Fruit fly (Drosophila melanogaster) whole organism, prepupa: Measurements from ENCODE around the gene lap.
A peak's percentile ranks its signal among the peaks of the same experiment; 100 is the strongest.

ENCODE experiments used
- CG10669 ChIP-seq: fragments of 200-800 bp; sonication (Bioruptor generic); optimal IDR thresholded peaks from 3 replicates; lab custom pipeline; 2018; ENCODE audit warnings: missing biosample characterization, mild to moderate bottlenecking, missing genetic modification characterization, moderate library complexity
- CG11294 ChIP-seq: fragments of 200-800 bp; sonication (Bioruptor generic); IDR thresholded peaks from 2 replicates; pipeline ENCODE4 v1.3.6; 2022; ENCODE audit warnings: missing biosample characterization, missing genetic modification characterization
- CG11762 ChIP-seq: fragments of 200-800 bp; sonication (Bioruptor generic); optimal IDR thresholded peaks from 3 replicates; lab custom pipeline; 2016; ENCODE audit warnings: missing biosample characterization, missing genetic modification characterization; ENCODE audit not compliant: insufficient read depth
- CG11902 ChIP-seq: fragments of 200-800 bp; sonication (Bioruptor generic); optimal IDR thresholded peaks from 3 replicates; lab custom pipeline; 2016; ENCODE audit warnings: missing biosample characterization, missing genetic modification characterization
- CG15336 ChIP-seq: fragments of 200-800 bp; sonication (Bioruptor generic); IDR thresholded peaks from 2 replicates; pipeline ENCODE4 v1.3.6; 2022; ENCODE audit warnings: missing biosample characterization, missing genetic modification characterization
- CG1621 ChIP-seq: fragments of 200-800 bp; sonication (Bioruptor generic); optimal IDR thresholded peaks from 3 replicates; lab custom pipeline; 2018; ENCODE audit warnings: missing biosample characterization, mild to moderate bottlenecking, missing genetic modification characterization
- CG3032 ChIP-seq: fragments of 200-800 bp; optimal IDR thresholded peaks from 2 replicates; lab custom pipeline; 2019; ENCODE audit warnings: missing biosample characterization, mild to moderate bottlenecking, missing genetic modification characterization, moderate library complexity
- CG31627 ChIP-seq: fragments of 200-800 bp; sonication (Bioruptor generic); optimal IDR thresholded peaks from 3 replicates; lab custom pipeline; 2016; ENCODE audit warnings: missing biosample characterization, missing genetic modification characterization
- CG3919 ChIP-seq: fragments of 200-800 bp; sonication (Bioruptor generic); optimal IDR thresholded peaks from 3 replicates; lab custom pipeline; 2016; ENCODE audit warnings: missing biosample characterization, missing genetic modification characterization
- CG6163 ChIP-seq: fragments of 200-800 bp; sonication (Bioruptor generic); IDR thresholded peaks from 3 replicates; pipeline ENCODE4 v1.3.6; 2022; ENCODE audit warnings: missing biosample characterization, missing genetic modification characterization
- CG6792 ChIP-seq: fragments of 200-800 bp; sonication (Bioruptor generic); optimal IDR thresholded peaks from 3 replicates; lab custom pipeline; 2016; ENCODE audit warnings: missing biosample characterization, missing genetic modification characterization
- CG6808 ChIP-seq: fragments of 200-800 bp; sonication (Bioruptor generic); optimal IDR thresholded peaks from 3 replicates; lab custom pipeline; 2017; ENCODE audit warnings: missing biosample characterization, missing genetic modification characterization, mild to moderate bottlenecking, moderate library complexity, missing genetic modification reagents
- CG8119 ChIP-seq: fragments of 200-800 bp; sonication (Bioruptor generic); IDR thresholded peaks from 3 replicates; pipeline ENCODE4 v1.3.6; 2022; ENCODE audit warnings: missing biosample characterization, missing genetic modification characterization
- CG8319 ChIP-seq: fragments of 200-800 bp; sonication (Bioruptor generic); optimal IDR thresholded peaks from 3 replicates; lab custom pipeline; 2016; ENCODE audit warnings: missing biosample characterization, missing genetic modification characterization
- CG9139 ChIP-seq: fragments of 200-800 bp; sonication (Bioruptor generic); optimal IDR thresholded peaks from 3 replicates; lab custom pipeline; 2017; ENCODE audit warnings: missing biosample characterization, mild to moderate bottlenecking, missing genetic modification characterization
- Eip75B ChIP-seq: fragments of 200-800 bp; sonication (Bioruptor generic); optimal IDR thresholded peaks from 3 replicates; lab custom pipeline; 2016; ENCODE audit warnings: missing biosample characterization, missing genetic modification characterization
- Eip93F ChIP-seq: fragments of 200-800 bp; sonication (Bioruptor generic); optimal IDR thresholded peaks from 2 replicates; lab custom pipeline; 2016; ENCODE audit warnings: missing biosample characterization, mild to moderate bottlenecking, missing genetic modification characterization
- Ets21C ChIP-seq: fragments of 200-800 bp; sonication (Bioruptor generic); optimal IDR thresholded peaks from 3 replicates; lab custom pipeline; 2016; ENCODE audit warnings: missing biosample characterization, missing genetic modification characterization
- Ets96B ChIP-seq: fragments of 200-800 bp; optimal IDR thresholded peaks from 2 replicates; lab custom pipeline; 2019; ENCODE audit warnings: missing biosample characterization, mild to moderate bottlenecking, missing genetic modification characterization, moderate library complexity
- Hr38 ChIP-seq: sonication (Bioruptor generic); optimal IDR thresholded peaks from 2 replicates; lab custom pipeline; 2016; ENCODE audit warnings: missing biosample characterization, missing genetic modification characterization
- Lpt ChIP-seq: fragments of 200-800 bp; sonication (Bioruptor generic); optimal IDR thresholded peaks from 3 replicates; lab custom pipeline; 2016; ENCODE audit warnings: missing biosample characterization, missing genetic modification characterization
- Smox ChIP-seq: fragments of 200-800 bp; sonication (Bioruptor generic); optimal IDR thresholded peaks from 3 replicates; lab custom pipeline; 2016; ENCODE audit warnings: missing biosample characterization, missing genetic modification characterization
- Sox102F ChIP-seq: fragments of 200-800 bp; sonication (Bioruptor generic); optimal IDR thresholded peaks from 2 replicates; lab custom pipeline; 2016; ENCODE audit warnings: missing biosample characterization, mild to moderate bottlenecking, missing genetic modification characterization
- Sox14 ChIP-seq: fragments of 200-800 bp; sonication (Bioruptor generic); optimal IDR thresholded peaks from 3 replicates; lab custom pipeline; 2016; ENCODE audit warnings: missing biosample characterization, missing genetic modification characterization
- cyc ChIP-seq: fragments of 200-800 bp; sonication (Bioruptor generic); optimal IDR thresholded peaks from 3 replicates; lab custom pipeline; 2016; ENCODE audit warnings: missing biosample characterization, missing genetic modification characterization
- dac ChIP-seq: fragments of 200-800 bp; sonication (Bioruptor generic); optimal IDR thresholded peaks from 2 replicates; lab custom pipeline; 2017; ENCODE audit warnings: missing biosample characterization, mild to moderate bottlenecking, missing genetic modification characterization
- eg ChIP-seq: fragments of 200-800 bp; sonication (Bioruptor generic); IDR thresholded peaks from 3 replicates; pipeline ENCODE4 v1.3.6; 2022; ENCODE audit warnings: missing biosample characterization, missing genetic modification characterization
- fd85E ChIP-seq: fragments of 200-800 bp; sonication (Bioruptor generic); optimal IDR thresholded peaks from 3 replicates; lab custom pipeline; 2016; ENCODE audit warnings: missing biosample characterization, missing genetic modification characterization
- fkh ChIP-seq: fragments of 200-800 bp; sonication (Bioruptor generic); optimal IDR thresholded peaks from 3 replicates; lab custom pipeline; 2017; ENCODE audit warnings: missing biosample characterization, mild to moderate bottlenecking, missing genetic modification characterization, moderate library complexity
- net ChIP-seq: fragments of 200-800 bp; sonication (Bioruptor generic); optimal IDR thresholded peaks from 3 replicates; lab custom pipeline; 2016; ENCODE audit warnings: missing biosample characterization, missing genetic modification characterization
- pdm3 ChIP-seq: fragments of 200-800 bp; sonication (Bioruptor generic); optimal IDR thresholded peaks from 3 replicates; lab custom pipeline; 2016; ENCODE audit warnings: missing biosample characterization, missing genetic modification characterization
- ss ChIP-seq, 2 experiments: fragments of 200-800 bp; sonication (Bioruptor generic); optimal IDR thresholded peaks; 2 replicates in 1 of 2; 3 replicates in 1 of 2; lab custom pipeline; 2017 to 2018; ENCODE audit warnings: mild to moderate bottlenecking in 2 of 2, missing biosample characterization in 2 of 2, missing genetic modification characterization in 2 of 2, moderate library complexity in 1 of 2
- svp ChIP-seq: fragments of 200-800 bp; sonication (Bioruptor generic); peaks from one replicate; lab custom pipeline; 2016; ENCODE audit warnings: missing biosample characterization, missing genetic modification characterization
- topi ChIP-seq: fragments of 200-800 bp; sonication (Bioruptor generic); optimal IDR thresholded peaks from 3 replicates; lab custom pipeline; 2016; ENCODE audit warnings: missing biosample characterization, missing genetic modification characterization
- vri ChIP-seq: fragments of 200-800 bp; sonication (Bioruptor generic); optimal IDR thresholded peaks from 3 replicates; lab custom pipeline; 2016; ENCODE audit warnings: missing biosample characterization, mild to moderate bottlenecking, missing genetic modification characterization

Gene lap

dm6 chr3R:7187093-7187912 is 509 bp downstream of the lap start (continued):
- TF ChIP-seq ss (GFP tag; optimal IDR thresholded peaks at IDR 0.05; lab: Kevin White, UChicago): no peak
- peak; percentile 17 for TF ChIP-seq Sox102F (GFP tag; lab: Kevin White, UChicago)
- peak; percentile 25 for TF ChIP-seq CG3032 (tag; lab: Kevin White, UChicago)
- peak; percentile 27 for TF ChIP-seq CG6792 (GFP tag; lab: Kevin White, UChicago)
- TF ChIP-seq CG10669 (GFP tag; lab: Kevin White, UChicago): peak; percentile 33
- TF ChIP-seq CG6163 (GFP tag; lab: Robert Waterston, UW): no peak
- TF ChIP-seq fkh (GFP tag; lab: Kevin White, UChicago): no peak
- no peak for TF ChIP-seq fd85E (GFP tag; lab: Kevin White, UChicago)
- TF ChIP-seq vri (GFP tag; lab: Kevin White, UChicago): no peak
- no peak for TF ChIP-seq CG11902 (GFP tag; lab: Kevin White, UChicago)
- TF ChIP-seq Eip93F: no peak
- TF ChIP-seq Lpt (GFP tag; lab: Kevin White, UChicago): peak; percentile 3
- peak; percentile 2 for TF ChIP-seq CG9139
- TF ChIP-seq CG6808 (GFP tag; lab: Kevin White, UChicago): no peak
- peak; percentile 10 for TF ChIP-seq CG8319 (GFP tag; lab: Kevin White, UChicago)
- TF ChIP-seq Smox (GFP tag; lab: Kevin White, UChicago): no peak
- peak; percentile 16 for TF ChIP-seq Ets96B
- TF ChIP-seq pdm3 (GFP tag; lab: Kevin White, UChicago): peak; percentile 45
- TF ChIP-seq, all 60 proteins: peak for 29

dm6 chr3R:7187989-7188388 is 1.2 kb downstream of the lap start:
- TF ChIP-seq Eip75B (GFP tag; lab: Kevin White, UChicago) (no peak), Sox14 (GFP tag; lab: Kevin White, UChicago) (no peak), CG11762 (GFP tag; lab: Kevin White, UChicago) (no peak), vri (GFP tag; lab: Kevin White, UChicago) (peak; percentile 88)

dm6 chr3R:7188697-7189096 is 1.9 kb downstream of the lap start:
- TF ChIP-seq cyc (no peak), svp (GFP tag; lab: Kevin White, UChicago) (peak; percentile 67), topi (GFP tag; lab: Kevin White, UChicago) (peak; percentile 6)

DNA sequence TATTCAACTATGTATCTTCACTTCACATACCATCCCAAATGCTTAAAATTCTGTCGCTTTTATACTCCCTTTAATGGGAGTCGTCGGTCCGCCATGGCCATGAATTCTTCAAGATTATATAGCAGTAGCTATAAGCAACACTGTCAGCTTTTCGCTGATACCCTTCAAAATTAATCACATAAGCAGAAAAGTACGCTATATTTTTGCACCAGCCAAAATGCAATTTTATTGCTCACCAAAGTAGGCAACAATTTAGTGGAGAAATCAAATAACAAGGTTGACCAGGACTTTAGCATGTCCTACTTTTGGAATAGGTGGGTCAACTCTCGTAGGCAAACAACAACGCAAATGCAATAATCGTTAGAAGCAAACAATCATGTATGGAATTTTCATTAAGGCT is 13.1 kb downstream of the lap start:
- TF ChIP-seq Ets21C (GFP tag; lab: Kevin White, UChicago) (no peak), CG8119 (no peak), CG31627 (no peak), Hr38 (GFP tag; lab: Kevin White, UChicago) (no peak), CG1621 (no peak), CG15336 (no peak), CG11294 (GFP tag; lab: Robert Waterston, UW) (no peak), CG3032 (tag; lab: Kevin White, UChicago) (no peak), vri (GFP tag; lab: Kevin White, UChicago) (no peak), Ets96B (no peak), dac (GFP tag; lab: Kevin White, UChicago) (no peak), net (GFP tag; lab: Kevin White, UChicago) (no peak), Sox14 (GFP tag; lab: Kevin White, UChicago) (no peak), CG3919 (GFP tag; lab: Kevin White, UChicago) (no peak), eg (no peak), Eip75B (GFP tag; lab: Kevin White, UChicago) (no peak)
